Worm (Caenorhabditis elegans): Measurements from ENCODE around the gene M163.9.

- TF ChIP-seq ceh-18 (tag; optimal IDR thresholded peaks at IDR 0.05) (no peak), elt-2 (tag; optimal IDR thresholded peaks at IDR 0.05) (no peak), tbx-2 (tag; optimal IDR thresholded peaks at IDR 0.05) (no peak), fkh-10 (GFP tag; optimal IDR thresholded peaks at IDR 0.05) (no peak), nhr-11 (tag; optimal IDR thresholded peaks at IDR 0.05) (no peak), pha-4 (tag; optimal IDR thresholded peaks at IDR 0.05) (no peak), ahr-1 (tag; optimal IDR thresholded peaks at IDR 0.05) (no peak), lin-11 (tag; optimal IDR thresholded peaks at IDR 0.05) (no peak), ceh-6 (GFP tag; optimal IDR thresholded peaks at IDR 0.05) (no peak)
Observed at ce11 chrX:14477338-14477737, 8.0 kb downstream of the M163.9 start.

Measured in whole organism, late embryonic.